Fruit fly (Drosophila melanogaster): ENCODE results near the gene CG2218.
A peak's percentile ranks its signal among the peaks of the same experiment; 100 is the strongest.

CG2218 gene

dm6 chr3R:30461608-30462243 lies 33.6 kb upstream of the CG2218 start (continued):
- TF ChIP-seq stwl (tag; optimal IDR thresholded peaks at IDR 0.05) (no peak), crp (GFP tag; optimal IDR thresholded peaks at IDR 0.05) (no peak), B-H2 (GFP tag; optimal IDR thresholded peaks at IDR 0.05) (no peak), CG9876 (GFP tag; optimal IDR thresholded peaks at IDR 0.05) (no peak), CG12219 (GFP tag; optimal IDR thresholded peaks at IDR 0.05) (peak; percentile 41), Elba2 (GFP tag; optimal IDR thresholded peaks at IDR 0.05) (no peak), nau (GFP tag; optimal IDR thresholded peaks at IDR 0.05) (no peak), Bgb (GFP tag; IDR thresholded peaks at IDR 0.05; ENCODE audit: partially characterized antibody) (no peak), tgo (GFP tag; IDR thresholded peaks at IDR 0.05) (peak; percentile 24; the same call in 1 of the 3 replicates), CG11247 (GFP tag; IDR thresholded peaks at IDR 0.05) (no peak), CG9727 (GFP tag; optimal IDR thresholded peaks at IDR 0.05) (peak; percentile 25), Dip3 (GFP tag; optimal IDR thresholded peaks at IDR 0.05) (no peak), ab (GFP tag; optimal IDR thresholded peaks at IDR 0.05) (no peak), NC2β (GFP tag; optimal IDR thresholded peaks at IDR 0.05) (no peak), lab (GFP tag; optimal IDR thresholded peaks at IDR 0.05) (peak; percentile 51), CG8089 (GFP tag; optimal IDR thresholded peaks at IDR 0.05) (no peak), exex (tag; optimal IDR thresholded peaks at IDR 0.05) (no peak), CG12659 (GFP tag; optimal IDR thresholded peaks at IDR 0.05) (peak; percentile 19), CG13424 (tag; optimal IDR thresholded peaks at IDR 0.05) (peak; percentile 41), Spps (tag; optimal IDR thresholded peaks at IDR 0.05) (peak; percentile 9), nom (GFP tag; optimal IDR thresholded peaks at IDR 0.05) (peak; percentile 21), CG4617 (GFP tag; optimal IDR thresholded peaks at IDR 0.05; ENCODE audit: borderline replicate concordance) (no peak), fu2 (GFP tag; optimal IDR thresholded peaks at IDR 0.05) (no peak), caup (GFP tag; optimal IDR thresholded peaks at IDR 0.05; ENCODE audit: severe bottlenecking) (no peak), Doc2 (GFP tag; IDR thresholded peaks at IDR 0.05) (no peak), Neu2 (GFP tag; optimal IDR thresholded peaks at IDR 0.05; ENCODE audit: borderline replicate concordance) (no peak), CG7839 (tag; optimal IDR thresholded peaks at IDR 0.05) (peak; percentile 58), CG7745 (tag; optimal IDR thresholded peaks at IDR 0.05) (no peak), lov (optimal IDR thresholded peaks at IDR 0.05) (no peak), lov (GFP tag; IDR thresholded peaks at IDR 0.05) (no peak), CG8478 (optimal IDR thresholded peaks at IDR 0.05) (no peak), CG10462 (GFP tag; optimal IDR thresholded peaks at IDR 0.05) (no peak), MESR4 (GFP tag; optimal IDR thresholded peaks at IDR 0.05) (no peak), sug (tag; optimal IDR thresholded peaks at IDR 0.05) (no peak), ERR (GFP tag; optimal IDR thresholded peaks at IDR 0.05) (no peak), CG43689 (GFP tag; IDR thresholded peaks at IDR 0.05) (no peak), so (GFP tag; IDR thresholded peaks at IDR 0.05) (no peak; the same call in 2 of the 3 replicates), HHEX (GFP tag; optimal IDR thresholded peaks at IDR 0.05) (peak; percentile 15), HmgD (GFP tag; optimal IDR thresholded peaks at IDR 0.05) (no peak), Lhr (GFP tag; optimal IDR thresholded peaks at IDR 0.05) (no peak), grn (GFP tag; optimal IDR thresholded peaks at IDR 0.05) (no peak), CG13624 (GFP tag; optimal IDR thresholded peaks at IDR 0.05) (no peak), fd64A (GFP tag; optimal IDR thresholded peaks at IDR 0.05) (no peak), CkIIα-i1 (GFP tag; IDR thresholded peaks at IDR 0.05) (no peak), CrebB (tag; optimal IDR thresholded peaks at IDR 0.05) (no peak), Blimp-1 (GFP tag; optimal IDR thresholded peaks at IDR 0.05) (peak; percentile 10), vvl (GFP tag; IDR thresholded peaks at IDR 0.05) (peak; percentile 27; the same call in 1 of the 2 replicates), CG17385 (GFP tag; optimal IDR thresholded peaks at IDR 0.05) (peak; percentile 35), Gug (GFP tag; IDR thresholded peaks at IDR 0.05) (no peak), bigmax (GFP tag; optimal IDR thresholded peaks at IDR 0.05) (no peak)
